Worm (Caenorhabditis elegans): ENCODE results near the gene R03C1.1.

DNA sequence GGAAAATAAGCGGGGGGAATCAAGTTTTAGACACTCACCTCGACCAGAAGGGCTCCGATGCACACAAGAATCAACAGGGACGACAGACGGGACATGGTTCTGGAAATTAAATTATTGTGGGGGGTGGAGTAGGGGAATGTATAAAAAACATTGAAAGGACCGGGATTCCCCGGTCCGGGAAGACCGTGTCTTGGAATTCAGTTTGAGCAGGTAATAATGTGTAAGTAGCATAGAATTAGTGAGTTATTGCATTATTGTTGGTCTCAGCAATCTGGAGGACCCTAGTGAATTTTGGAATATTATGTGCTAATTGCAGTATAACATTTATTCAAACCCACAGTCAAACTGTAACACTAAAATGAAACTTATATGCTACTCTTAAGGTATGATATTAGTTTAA lies at the start of gene R03C1.1:
- TF ChIP-seq snpc-4 (tag; optimal IDR thresholded peaks at IDR 0.05) (no peak), sem-2 (GFP tag; optimal IDR thresholded peaks at IDR 0.05) (no peak), unc-39 (tag; optimal IDR thresholded peaks at IDR 0.05) (no peak), lin-13 (tag; optimal IDR thresholded peaks at IDR 0.05) (no peak)

Measured in whole organism, mixed stage, embryonic.